Fruit fly (Drosophila melanogaster): ENCODE results near the gene Adh.

DNA sequence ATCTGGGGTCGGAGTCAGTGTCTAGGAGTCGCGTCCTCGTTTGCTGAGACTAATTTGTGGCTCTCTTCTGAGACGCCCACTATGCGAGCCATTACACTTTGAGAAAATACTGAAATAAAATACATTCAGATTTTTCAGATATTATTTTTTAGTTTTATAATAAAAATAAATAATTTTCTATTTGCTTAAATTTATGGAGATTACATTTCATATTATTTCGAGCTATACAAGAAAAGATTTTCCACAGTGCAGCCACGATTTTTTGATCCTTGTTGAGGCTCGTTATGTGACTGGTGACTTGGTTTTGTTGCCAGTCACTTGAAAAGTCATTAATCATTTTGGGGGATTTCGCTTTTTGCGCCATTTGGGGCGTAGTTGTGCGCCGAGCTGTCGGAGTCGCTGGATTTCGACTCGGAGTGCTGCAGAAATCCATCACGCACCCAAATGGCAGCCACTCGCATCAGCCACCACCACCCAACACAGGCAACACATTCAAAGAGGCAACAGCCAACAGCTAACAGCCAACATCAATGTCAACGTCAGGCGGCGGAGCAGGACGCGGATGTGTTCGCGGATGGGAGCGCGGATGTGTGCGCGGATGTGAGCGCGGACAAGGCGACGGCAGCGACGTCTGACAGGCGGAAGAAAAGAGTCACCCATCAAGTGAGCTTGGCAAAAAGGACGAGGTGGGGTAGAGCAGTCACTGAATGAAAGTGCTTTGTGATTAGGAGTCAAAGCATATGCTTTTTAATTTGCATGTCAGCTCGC lies 28.5 kb upstream of the Adh start:
- TF ChIP-seq CG8478 (optimal IDR thresholded peaks at IDR 0.05), result no peak
- no peak for TF ChIP-seq psq (optimal IDR thresholded peaks at IDR 0.05)
- TF ChIP-seq pan (optimal IDR thresholded peaks at IDR 0.05), result no peak

Measured in whole organism.